Fruit fly (Drosophila melanogaster): ENCODE results near the gene Sarm.
A peak's percentile ranks its signal among the peaks of the same experiment; 100 is the strongest.

Gene Sarm

DNA sequence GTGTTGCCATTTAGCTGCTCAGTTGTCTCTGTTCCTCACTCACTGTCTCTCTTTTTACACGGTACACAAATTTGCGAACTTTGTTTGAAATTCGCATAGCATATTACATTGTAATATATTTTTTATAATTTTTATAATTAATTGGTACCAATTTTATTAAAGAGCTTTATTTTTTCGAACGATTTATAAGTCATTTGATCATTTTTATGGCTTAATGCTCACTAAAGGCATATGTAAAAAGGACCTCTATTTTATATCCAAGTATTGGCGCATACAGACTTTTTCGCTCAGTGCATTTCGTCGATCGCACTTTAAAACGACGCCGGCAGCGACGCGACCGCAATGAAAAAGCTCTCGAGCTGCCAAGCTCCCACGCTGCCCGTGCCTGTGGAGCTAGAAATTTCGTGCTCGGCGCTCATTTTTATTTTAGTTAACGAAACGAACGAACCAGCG is 32.5 kb downstream of the Sarm start (continued):
- TF ChIP-seq CG12236 (GFP tag; optimal IDR thresholded peaks at IDR 0.05) (peak; percentile 30), ttk (GFP tag; IDR thresholded peaks at IDR 0.05) (peak; percentile 88), nau (GFP tag; optimal IDR thresholded peaks at IDR 0.05) (peak; percentile 89), scrt (GFP tag; optimal IDR thresholded peaks at IDR 0.05) (peak; percentile 94), CG4617 (GFP tag; optimal IDR thresholded peaks at IDR 0.05; ENCODE audit: borderline replicate concordance) (peak; percentile 78), gro (GFP tag; optimal IDR thresholded peaks at IDR 0.05) (peak; percentile 94), CG12769 (tag; optimal IDR thresholded peaks at IDR 0.05) (peak; percentile 73), gt (GFP tag; IDR thresholded peaks at IDR 0.05) (0 out of 2 replicates have a peak, but pooled peaks have one; percentile 47), CG3281 (GFP tag; optimal IDR thresholded peaks at IDR 0.05) (peak; percentile 97), gsb-n (tag; optimal IDR thresholded peaks at IDR 0.05) (peak; percentile 61), ap (GFP tag; IDR thresholded peaks at IDR 0.05) (peak; percentile 87), CG9932 (GFP tag; IDR thresholded peaks at IDR 0.05) (peak; percentile 98), CG8281 (tag; optimal IDR thresholded peaks at IDR 0.05) (peak; percentile 69), CG12299 (tag; optimal IDR thresholded peaks at IDR 0.05) (peak; percentile 94), Deaf1 (tag; optimal IDR thresholded peaks at IDR 0.05) (peak; percentile 81), Mad (GFP tag; optimal IDR thresholded peaks at IDR 0.05) (peak; percentile 82), CG7839 (tag; optimal IDR thresholded peaks at IDR 0.05) (peak; percentile 97), ftz-f1 (GFP tag; optimal IDR thresholded peaks at IDR 0.05) (peak; percentile 71), CG17829 (tag; optimal IDR thresholded peaks at IDR 0.05) (peak; percentile 87), CG17385 (GFP tag; optimal IDR thresholded peaks at IDR 0.05) (peak; percentile 93), Hr78 (GFP tag; optimal IDR thresholded peaks at IDR 0.05) (peak in 1 of 2 experiments; percentile 61), HLH3B (GFP tag; IDR thresholded peaks at IDR 0.05) (peak; percentile 84), crp (GFP tag; optimal IDR thresholded peaks at IDR 0.05) (peak in 1 of 2 experiments; percentile 56), sr (GFP tag; IDR thresholded peaks at IDR 0.05) (peak; percentile 59; the same call in 1 of the 3 replicates), eyg (GFP tag; optimal IDR thresholded peaks at IDR 0.05) (peak; percentile 76), Ravus (GFP tag; IDR thresholded peaks at IDR 0.05) (peak; percentile 87), CG1529 (GFP tag; optimal IDR thresholded peaks at IDR 0.05) (peak; percentile 69), CG12155 (GFP tag; optimal IDR thresholded peaks at IDR 0.05) (peak; percentile 94), ewg (GFP tag; optimal IDR thresholded peaks at IDR 0.05) (peak; percentile 82), CG16779 (GFP tag; IDR thresholded peaks at IDR 0.05) (peak; percentile 86), sens (GFP tag) (peak; percentile 96), CG31224 (GFP tag; IDR thresholded peaks at IDR 0.05) (peak; percentile 94), inv (GFP tag; IDR thresholded peaks at IDR 0.05; ENCODE audit: partially characterized antibody) (no peak), chn (GFP tag; optimal IDR thresholded peaks at IDR 0.05) (peak; percentile 78), Dad (GFP tag; optimal IDR thresholded peaks at IDR 0.05) (peak; percentile 84), pho (GFP tag; optimal IDR thresholded peaks at IDR 0.05) (peak; percentile 86), pum (GFP tag; optimal IDR thresholded peaks at IDR 0.05) (peak; percentile 72), CG10543 (GFP tag; optimal IDR thresholded peaks at IDR 0.05) (peak; percentile 98), CG10565 (GFP tag; optimal IDR thresholded peaks at IDR 0.05) (peak; percentile 10), fru (optimal IDR thresholded peaks at IDR 0.05) (no peak), CG17361 (GFP tag; IDR thresholded peaks at IDR 0.05) (peak; percentile 96), da (GFP tag; optimal IDR thresholded peaks at IDR 0.05) (peak; percentile 47), CG6813 (GFP tag; optimal IDR thresholded peaks at IDR 0.05) (peak; percentile 86), Ada2b (GFP tag; IDR thresholded peaks at IDR 0.05) (peak; percentile 94), CG18599 (GFP tag; optimal IDR thresholded peaks at IDR 0.05) (peak; percentile 99), bowl (GFP tag; IDR thresholded peaks at IDR 0.05) (peak; percentile 82), CG6689 (GFP tag; IDR thresholded peaks at IDR 0.05) (peak; percentile 93), CG18619 (GFP tag; optimal IDR thresholded peaks at IDR 0.05) (peak; percentile 97), otp (GFP tag; IDR thresholded peaks at IDR 0.05) (peak; percentile 82; the same call in 2 of the 3 replicates), Asciz (GFP tag; optimal IDR thresholded peaks at IDR 0.05) (peak; percentile 84), vvl (GFP tag; IDR thresholded peaks at IDR 0.05) (peak; percentile 90)

Measured in whole organism, embryonic.